Fruit fly (Drosophila melanogaster) whole organism, embryonic: ENCODE measurements around the gene Rilpl.

ENCODE experiments used
- Aef1 ChIP-seq: fragments of 200-800 bp; sonication (Bioruptor generic); IDR thresholded peaks from 3 replicates; pipeline ENCODE4 v1.3.6; 2022; ENCODE audit warnings: missing biosample characterization, missing genetic modification characterization
- Asciz ChIP-seq: fragments of 200-800 bp; sonication (Bioruptor generic); optimal IDR thresholded peaks from 2 replicates; lab custom pipeline; 2017; ENCODE audit warnings: missing biosample characterization, mild to moderate bottlenecking, missing genetic modification characterization, missing genetic modification reagents
- Awh ChIP-seq: fragments of 200-800 bp; sonication (Bioruptor generic); IDR thresholded peaks from 2 replicates; pipeline ENCODE4, ENCODE4 v1.3.6; 2022; ENCODE audit warnings: missing biosample characterization, missing genetic modification characterization
- Bgb ChIP-seq: fragments of 200-800 bp; sonication (Bioruptor generic); IDR thresholded peaks from 2 replicates; pipeline ENCODE4 v1.3.6; 2022; ENCODE audit warnings: missing biosample characterization, missing genetic modification characterization; ENCODE audit not compliant: partially characterized antibody
- CG10654 ChIP-seq: fragments of 200-800 bp; sonication (Bioruptor generic); optimal IDR thresholded peaks from 2 replicates; lab custom pipeline; 2016; ENCODE audit warnings: missing biosample characterization, missing genetic modification characterization
- CG15011 ChIP-seq: fragments of 200-800 bp; sonication (Bioruptor generic); optimal IDR thresholded peaks from 3 replicates; lab custom pipeline; 2018; ENCODE audit warnings: missing biosample characterization, mild to moderate bottlenecking, missing genetic modification characterization
- CG7372 ChIP-seq: fragments of 200-800 bp; sonication (Bioruptor generic); IDR thresholded peaks from 2 replicates; pipeline ENCODE4 v1.3.6; 2022; ENCODE audit warnings: missing biosample characterization, missing genetic modification characterization
- Fer3 ChIP-seq: fragments of 200-800 bp; sonication (Bioruptor generic); optimal IDR thresholded peaks from 2 replicates; lab custom pipeline; 2018; ENCODE audit warnings: missing biosample characterization, mild to moderate bottlenecking, missing genetic modification characterization, moderate library complexity
- Ravus ChIP-seq: fragments of 200-800 bp; sonication (Bioruptor generic); IDR thresholded peaks from 2 replicates; pipeline ENCODE4 v1.3.6; 2022; ENCODE audit warnings: missing biosample characterization, missing genetic modification characterization
- bowl ChIP-seq: fragments of 200-800 bp; sonication (Bioruptor generic); IDR thresholded peaks from 2 replicates; pipeline ENCODE4 v1.3.6; 2022; ENCODE audit warnings: missing biosample characterization, missing genetic modification characterization
- ken ChIP-seq: fragments of 200-800 bp; sonication (Bioruptor generic); IDR thresholded peaks from 3 replicates; pipeline ENCODE4 v1.3.6; 2022; ENCODE audit warnings: missing biosample characterization, missing genetic modification characterization
- pfk ChIP-seq: fragments of 200-800 bp; sonication (Bioruptor generic); optimal IDR thresholded peaks from 2 replicates; lab custom pipeline; 2018; ENCODE audit warnings: missing biosample characterization, mild to moderate bottlenecking, missing genetic modification characterization, moderate library complexity
- zen2 ChIP-seq: fragments of 200-800 bp; sonication (Bioruptor generic); IDR thresholded peaks from 3 replicates; pipeline ENCODE4 v1.3.6; 2022; ENCODE audit warnings: missing biosample characterization, missing genetic modification characterization; ENCODE audit not compliant: partially characterized antibody

DNA sequence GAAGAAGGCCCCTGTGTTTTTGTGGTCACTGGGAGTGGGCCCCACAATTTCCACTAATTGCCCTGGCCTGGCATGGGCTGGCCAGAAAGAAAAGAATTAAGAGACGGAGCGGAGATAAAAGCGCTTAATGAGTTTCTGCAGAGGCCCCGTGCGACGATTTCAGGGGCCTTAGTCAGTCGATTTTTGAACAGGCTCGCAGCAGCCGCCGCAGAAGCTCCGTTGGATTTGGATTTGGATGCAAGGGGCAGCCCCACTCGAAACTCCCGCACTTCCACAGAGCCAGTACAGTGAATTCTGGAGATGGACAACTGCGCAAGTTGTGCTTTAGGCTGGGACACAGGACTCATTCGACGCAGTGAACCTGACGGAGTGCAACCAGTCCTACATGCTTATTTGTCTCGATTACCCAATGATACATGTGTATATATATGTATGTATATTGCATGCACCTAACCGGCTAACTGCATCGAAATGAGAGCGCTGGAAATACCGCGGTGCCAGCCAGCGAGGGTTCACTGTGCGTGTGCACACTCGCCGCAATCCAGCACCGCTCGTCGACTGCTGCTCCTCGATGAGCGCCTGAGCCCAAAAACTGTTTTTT lies 5.7 kb downstream of the Rilpl start:
- TF ChIP-seq Aef1 (GFP tag; lab: Robert Waterston, UW) (peak; percentile 56; the same call in 2 of the 3 replicates), Asciz (GFP tag; lab: Kevin White, UChicago) (peak; percentile 10), CG15011 (peak; percentile 41), CG7372 (GFP tag; lab: Robert Waterston, UW) (peak; percentile 62), zen2 (no peak), Awh (0 out of 2 replicates have a peak, but pooled peaks have one; percentile 35), Bgb (no peak), Fer3 (peak; percentile 56), Ravus (GFP tag; lab: Robert Waterston, UW) (peak; percentile 25; the same call in 1 of the 2 replicates), bowl (peak; percentile 50; the same call in 1 of the 2 replicates), pfk (GFP tag; lab: Kevin White, UChicago) (no peak), ken (peak; percentile 65), CG10654 (GFP tag; lab: Kevin White, UChicago) (no peak)
